Fruit fly (Drosophila melanogaster) whole organism, embryonic: ENCODE results near the gene tws.

Experiments used
- Antp ChIP-seq: fragments of 200-800 bp; sonication (Bioruptor generic); optimal IDR thresholded peaks from 3 replicates; lab custom pipeline; 2016; ENCODE audit warnings: missing biosample characterization, missing genetic modification characterization
- Bgb ChIP-seq: fragments of 200-800 bp; sonication (Bioruptor generic); IDR thresholded peaks from 2 replicates; pipeline ENCODE4 v1.3.6; 2022; ENCODE audit warnings: missing biosample characterization, missing genetic modification characterization; ENCODE audit not compliant: partially characterized antibody
- C15 ChIP-seq: fragments of 200-800 bp; sonication (Bioruptor generic); IDR thresholded peaks from 3 replicates; pipeline ENCODE4 v1.3.6; 2022; ENCODE audit warnings: missing biosample characterization, missing genetic modification characterization
- CG10147 ChIP-seq: fragments of 200-800 bp; sonication (Bioruptor generic); optimal IDR thresholded peaks from 2 replicates; lab custom pipeline; 2019; ENCODE audit warnings: missing biosample characterization, mild to moderate bottlenecking, missing genetic modification characterization, moderate library complexity
- CG10366 ChIP-seq: fragments of 200-800 bp; sonication (Bioruptor generic); IDR thresholded peaks from 2 replicates; pipeline ENCODE4 v1.3.6; 2022; ENCODE audit warnings: missing biosample characterization, missing genetic modification characterization
- CG10543 ChIP-seq: fragments of 200-800 bp; sonication (Bioruptor generic); optimal IDR thresholded peaks from 3 replicates; lab custom pipeline; 2017; ENCODE audit warnings: missing biosample characterization, mild to moderate bottlenecking, missing genetic modification characterization, moderate library complexity
- CG11085 ChIP-seq: fragments of 200-800 bp; sonication (Bioruptor generic); IDR thresholded peaks from 2 replicates; pipeline ENCODE4 v1.3.6; 2022; ENCODE audit warnings: missing biosample characterization, missing genetic modification characterization
- CG11456 ChIP-seq: fragments of 200-800 bp; sonication (Bioruptor generic); IDR thresholded peaks from 3 replicates; pipeline ENCODE4 v1.3.6; 2022; ENCODE audit warnings: missing biosample characterization, missing genetic modification characterization
- CG12155 ChIP-seq: fragments of 200-800 bp; sonication (Bioruptor generic); optimal IDR thresholded peaks from 3 replicates; lab custom pipeline; 2016; ENCODE audit warnings: missing biosample characterization, missing genetic modification characterization
- CG12236 ChIP-seq: fragments of 200-800 bp; sonication (Bioruptor generic); optimal IDR thresholded peaks from 2 replicates; lab custom pipeline; 2016; ENCODE audit warnings: missing biosample characterization, missing genetic modification characterization
- CG14965 ChIP-seq: fragments of 200-800 bp; sonication (Bioruptor generic); optimal IDR thresholded peaks from 2 replicates; lab custom pipeline; 2016; ENCODE audit warnings: missing biosample characterization, missing genetic modification characterization, borderline replicate concordance
- CG15696 ChIP-seq: fragments of 200-800 bp; sonication (Bioruptor generic); optimal IDR thresholded peaks from 2 replicates; lab custom pipeline; 2019; ENCODE audit warnings: missing biosample characterization, mild to moderate bottlenecking, missing genetic modification characterization, moderate library complexity
- CG17186 ChIP-seq: fragments of 200-800 bp; sonication (Bioruptor generic); optimal IDR thresholded peaks from 3 replicates; lab custom pipeline; 2017; ENCODE audit warnings: missing biosample characterization, missing genetic modification reagents, missing genetic modification characterization
- CG17361 ChIP-seq: fragments of 200-800 bp; sonication (Bioruptor generic); IDR thresholded peaks from 3 replicates; pipeline ENCODE4 v1.3.6; 2022; ENCODE audit warnings: missing biosample characterization, missing genetic modification characterization
- CG31441 ChIP-seq: fragments of 200-800 bp; sonication (Bioruptor generic); IDR thresholded peaks from 2 replicates; pipeline ENCODE4 v1.3.6; 2022; ENCODE audit warnings: missing biosample characterization, missing genetic modification characterization
- CG32772 ChIP-seq: fragments of 200-800 bp; sonication (Bioruptor generic); IDR thresholded peaks from 2 replicates; pipeline ENCODE4 v1.3.6; 2022; ENCODE audit warnings: missing biosample characterization, missing genetic modification characterization
- CG4617 ChIP-seq: fragments of 200-800 bp; sonication (Bioruptor generic); optimal IDR thresholded peaks from 3 replicates; lab custom pipeline; 2016; ENCODE audit warnings: missing biosample characterization, missing genetic modification characterization, borderline replicate concordance
- CG4730 ChIP-seq: fragments of 200-800 bp; sonication (Bioruptor generic); IDR thresholded peaks from 2 replicates; pipeline ENCODE4 v1.3.6; 2022; ENCODE audit warnings: missing biosample characterization, missing genetic modification characterization
- CG5245 ChIP-seq: fragments of 200-800 bp; sonication (Bioruptor generic); optimal IDR thresholded peaks from 3 replicates; lab custom pipeline; 2016; ENCODE audit warnings: missing biosample characterization, missing genetic modification characterization
- CG6813 ChIP-seq: fragments of 200-800 bp; sonication (Bioruptor generic); optimal IDR thresholded peaks from 2 replicates; lab custom pipeline; 2017; ENCODE audit warnings: missing biosample characterization, missing genetic modification characterization, mild to moderate bottlenecking, moderate library complexity, missing genetic modification reagents
- CG7786 ChIP-seq: fragments of 200-800 bp; sonication (Bioruptor generic); optimal IDR thresholded peaks from 2 replicates; lab custom pipeline; 2016; ENCODE audit warnings: missing biosample characterization, missing genetic modification characterization
- CG8388 ChIP-seq: fragments of 200-800 bp; sonication (Bioruptor generic); optimal IDR thresholded peaks from 2 replicates; lab custom pipeline; 2019; ENCODE audit warnings: missing biosample characterization, mild to moderate bottlenecking, missing genetic modification characterization, moderate library complexity
- CG9817 ChIP-seq: fragments of 200-800 bp; sonication (Bioruptor generic); optimal IDR thresholded peaks from 2 replicates; lab custom pipeline; 2018; ENCODE audit warnings: missing biosample characterization, mild to moderate bottlenecking, missing genetic modification characterization, moderate library complexity
- CrebB ChIP-seq: fragments of 200-800 bp; sonication (Bioruptor generic); optimal IDR thresholded peaks from 3 replicates; lab custom pipeline; 2018; ENCODE audit warnings: missing biosample characterization, mild to moderate bottlenecking, missing genetic modification characterization
- Dad ChIP-seq: fragments of 200-800 bp; sonication (Bioruptor generic); optimal IDR thresholded peaks from 3 replicates; lab custom pipeline; 2016; ENCODE audit warnings: missing biosample characterization, missing genetic modification characterization
- Eip74EF ChIP-seq, 2 experiments: fragments of 200-800 bp in 1 of 2; fragments of >200 bp in 1 of 2; sonication (Bioruptor generic) in 1 of 2; optimal IDR thresholded peaks; 2 replicates each; lab custom pipeline; 2017 to 2019; ENCODE audit warnings: missing biosample characterization in 2 of 2, missing genetic modification characterization in 2 of 2, mild to moderate bottlenecking in 1 of 2, moderate library complexity in 1 of 2
- Gsc ChIP-seq: fragments of 200-800 bp; sonication (Bioruptor generic); IDR thresholded peaks from 2 replicates; pipeline ENCODE4 v1.3.6; 2022; ENCODE audit warnings: missing biosample characterization, missing genetic modification characterization
- Max ChIP-seq: fragments of 200-800 bp; sonication (Bioruptor generic); optimal IDR thresholded peaks from 2 replicates; lab custom pipeline; 2016; ENCODE audit warnings: missing biosample characterization, mild to moderate bottlenecking, missing genetic modification characterization
- Mes4 ChIP-seq: fragments of 200-800 bp; sonication (Bioruptor generic); optimal IDR thresholded peaks from 2 replicates; lab custom pipeline; 2016; ENCODE audit warnings: missing biosample characterization, missing genetic modification characterization
- Ssrp ChIP-seq: fragments of 200-800 bp; sonication (Bioruptor generic); optimal IDR thresholded peaks from 2 replicates; lab custom pipeline; 2018; ENCODE audit warnings: missing biosample characterization, mild to moderate bottlenecking, missing genetic modification characterization, moderate library complexity
- ac ChIP-seq: fragments of 200-800 bp; sonication (Bioruptor generic); optimal IDR thresholded peaks from 3 replicates; lab custom pipeline; 2017; ENCODE audit warnings: missing biosample characterization, mild to moderate bottlenecking, missing genetic modification characterization
- cg ChIP-seq: fragments of 200-800 bp; sonication (Bioruptor generic); optimal IDR thresholded peaks from 3 replicates; lab custom pipeline; 2019; ENCODE audit warnings: missing biosample characterization, mild to moderate bottlenecking, missing genetic modification characterization, moderate library complexity
- crp ChIP-seq, 2 experiments: fragments of 200-800 bp; sonication (Bioruptor generic); optimal IDR thresholded peaks; 2 replicates in 1 of 2; 3 replicates in 1 of 2; lab custom pipeline; 2017; ENCODE audit warnings: missing biosample characterization in 2 of 2, missing genetic modification characterization in 2 of 2, mild to moderate bottlenecking in 1 of 2, moderate library complexity in 1 of 2
- dati ChIP-seq: fragments of 200-800 bp; sonication (Bioruptor generic); IDR thresholded peaks from 2 replicates; pipeline ENCODE4 v1.3.6; 2022; ENCODE audit warnings: missing biosample characterization, missing genetic modification characterization
- gcm2 ChIP-seq: fragments of 200-800 bp; sonication (Bioruptor generic); optimal IDR thresholded peaks from 2 replicates; lab custom pipeline; 2016; ENCODE audit warnings: missing biosample characterization, missing genetic modification characterization
- gro ChIP-seq: fragments of 200-800 bp; sonication (Bioruptor generic); optimal IDR thresholded peaks from 2 replicates; lab custom pipeline; 2016; ENCODE audit warnings: missing biosample characterization, missing genetic modification characterization
- h ChIP-seq: fragments of >200 bp; optimal IDR thresholded peaks from 2 replicates; lab custom pipeline; 2017
- kay ChIP-seq: fragments of 200-800 bp; sonication (Bioruptor generic); optimal IDR thresholded peaks from 2 replicates; lab custom pipeline; 2016; ENCODE audit warnings: missing biosample characterization, missing genetic modification characterization
- nmo ChIP-seq: fragments of 200-800 bp; sonication (Bioruptor generic); optimal IDR thresholded peaks from 2 replicates; lab custom pipeline; 2018; ENCODE audit warnings: missing biosample characterization, mild to moderate bottlenecking, missing genetic modification characterization, moderate library complexity
- pan ChIP-seq, 4 experiments: fragments of >200 bp in 3 of 4; fragments of 200-800 bp in 1 of 4; sonication (Bioruptor generic) in 1 of 4; optimal IDR thresholded peaks in 3 of 4; IDR thresholded peaks in 1 of 4; 2 replicates each; pipeline versions ENCODE4 v1.3.6 to Lab custom; 2017 to 2022; ENCODE audit warnings: missing biosample characterization in 2 of 4, missing genetic modification characterization in 2 of 4, mixed read lengths in 1 of 4
- peb ChIP-seq: fragments of 200-800 bp; sonication (Bioruptor generic); IDR thresholded peaks from 2 replicates; pipeline ENCODE4 v1.3.6; 2022; ENCODE audit warnings: missing biosample characterization, missing genetic modification characterization
- prd ChIP-seq, 3 experiments: fragments of >200 bp in 2 of 3; fragments of 200-800 bp in 1 of 3; sonication (Bioruptor generic) in 1 of 3; optimal IDR thresholded peaks in 2 of 3; IDR thresholded peaks in 1 of 3; 2 replicates in 2 of 3; 3 replicates in 1 of 3; pipeline versions ENCODE4 v1.3.6 to Lab custom; 2017 to 2022; ENCODE audit warnings: missing biosample characterization in 1 of 3, missing genetic modification characterization in 1 of 3
- schlank ChIP-seq: fragments of 200-800 bp; sonication (Bioruptor generic); optimal IDR thresholded peaks from 2 replicates; lab custom pipeline; 2018; ENCODE audit warnings: missing biosample characterization, mild to moderate bottlenecking, missing genetic modification characterization
- tap ChIP-seq: fragments of 200-800 bp; optimal IDR thresholded peaks from 3 replicates; lab custom pipeline; 2019; ENCODE audit warnings: missing biosample characterization, mild to moderate bottlenecking, missing genetic modification characterization, moderate library complexity
- unc-4 ChIP-seq: fragments of 200-800 bp; sonication (Bioruptor generic); IDR thresholded peaks from 2 replicates; pipeline ENCODE4 v1.3.6; 2022; ENCODE audit warnings: missing biosample characterization, missing genetic modification characterization; ENCODE audit not compliant: partially characterized antibody
- yki ChIP-seq: fragments of >200 bp; optimal IDR thresholded peaks from 3 replicates; lab custom pipeline; 2018
- zen2 ChIP-seq: fragments of 200-800 bp; sonication (Bioruptor generic); IDR thresholded peaks from 3 replicates; pipeline ENCODE4 v1.3.6; 2022; ENCODE audit warnings: missing biosample characterization, missing genetic modification characterization; ENCODE audit not compliant: partially characterized antibody

Gene tws

DNA sequence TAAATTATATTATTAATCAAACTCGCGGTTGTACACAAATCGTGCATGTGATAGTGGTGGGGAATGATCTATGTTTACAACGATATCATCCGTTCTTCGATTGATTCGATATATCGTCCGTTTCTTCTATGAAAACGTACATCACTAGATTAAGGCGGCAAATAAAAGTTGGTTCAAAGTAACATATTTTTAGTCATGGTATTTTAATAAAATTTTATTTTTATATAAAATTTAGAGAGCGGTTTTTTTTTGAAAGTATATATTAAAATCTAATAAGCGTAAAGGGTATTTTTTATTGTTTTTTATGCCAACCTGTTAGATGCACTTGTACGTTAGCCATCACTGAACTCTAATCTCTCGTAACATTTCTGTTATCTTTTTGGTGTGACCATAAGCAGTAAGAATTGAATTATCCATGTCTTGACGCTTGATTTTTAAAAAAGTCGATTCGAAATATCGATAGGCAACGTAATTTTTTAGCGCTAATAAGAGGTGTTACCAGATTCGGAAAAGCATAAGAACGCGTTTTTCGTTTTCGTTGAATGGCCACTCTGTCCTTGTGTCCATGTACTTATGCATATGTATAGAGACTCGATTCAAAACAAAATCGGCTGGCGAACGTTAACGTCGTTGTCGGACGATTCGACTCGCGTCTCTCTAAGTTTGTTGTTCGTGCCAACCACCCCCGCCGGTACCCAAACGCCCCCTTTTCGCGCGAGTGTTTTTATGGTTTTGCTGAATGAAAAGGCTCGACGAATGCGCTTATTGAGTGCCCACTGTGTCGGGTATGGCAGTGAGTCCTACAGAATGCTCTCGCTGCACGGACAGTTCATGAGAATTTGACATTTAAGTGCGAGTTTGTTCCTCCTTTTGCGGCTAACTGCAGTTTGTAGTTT, 4.8 kb upstream of the tws start, which contains the start of the genes TAF1B and Invadolysin (continued):
- TF ChIP-seq ac, result no peak
- peak; percentile 2 for TF ChIP-seq kay (GFP tag; lab: Kevin White, UChicago)
- TF ChIP-seq CG8388 (GFP tag; lab: Kevin White, UChicago), result no peak
- peak; percentile 32 for TF ChIP-seq CrebB (tag; lab: Kevin White, UChicago)
- TF ChIP-seq CG5245 (GFP tag; lab: Kevin White, UChicago), result peak; percentile 31
- TF ChIP-seq CG17361 (GFP tag; lab: Robert Waterston, UW), result peak; percentile 77; the same call in 2 of the 3 replicates
- no peak for TF ChIP-seq prd (optimal IDR thresholded peaks at IDR 0.05; lab: Kevin White, UChicago)
- TF ChIP-seq prd (GFP tag; IDR thresholded peaks at IDR 0.05; lab: Robert Waterston, UW), result peak; percentile 56; the same call in 2 of the 3 replicates
- no peak for TF ChIP-seq h
- peak; percentile 40 for TF ChIP-seq CG9817 (tag; lab: Kevin White, UChicago)
- TF ChIP-seq CG32772 (GFP tag; lab: Robert Waterston, UW), result peak; percentile 33; the same call in 1 of the 2 replicates
- no peak for TF ChIP-seq CG7786
- TF ChIP-seq CG31441, result peak; percentile 57; the same call in 1 of the 2 replicates
- TF ChIP-seq CG12236 (GFP tag; lab: Kevin White, UChicago), result no peak
- peak; percentile 40 for TF ChIP-seq CG4617 (GFP tag; lab: Kevin White, UChicago)
- peak; percentile 50 for TF ChIP-seq gro (GFP tag; lab: Kevin White, UChicago)
- TF ChIP-seq Mes4 (GFP tag; lab: Kevin White, UChicago), result peak; percentile 37
- peak; percentile 8 for TF ChIP-seq CG6813 (GFP tag; lab: Kevin White, UChicago)
- no peak for TF ChIP-seq gcm2 (GFP tag; lab: Kevin White, UChicago)
- peak; percentile 39 for TF ChIP-seq Max (GFP tag; lab: Kevin White, UChicago)
- TF ChIP-seq CG12155, result peak; percentile 57
- peak; percentile 51 for TF ChIP-seq CG10147
- no peak for TF ChIP-seq schlank (tag; lab: Kevin White, UChicago)
- TF ChIP-seq Dad, result peak; percentile 40
- TF ChIP-seq Ssrp, result peak; percentile 39
- no peak; the same call in 1 of the 3 replicates for TF ChIP-seq zen2 (GFP tag; lab: Robert Waterston, UW)
- no peak for TF ChIP-seq C15 (GFP tag; lab: Robert Waterston, UW)
- peak; percentile 95 for TF ChIP-seq unc-4 (GFP tag; lab: Robert Waterston, UW)
- peak; percentile 90 for TF ChIP-seq Bgb (GFP tag; lab: Robert Waterston, UW)
- TF ChIP-seq peb (GFP tag; lab: Robert Waterston, UW), result no peak
- TF ChIP-seq Gsc (GFP tag; lab: Robert Waterston, UW), result no peak
- TF ChIP-seq dati, result peak; percentile 51; the same call in 1 of the 2 replicates
- peak; percentile 41 for TF ChIP-seq CG15696 (tag; lab: Kevin White, UChicago)
- TF ChIP-seq Antp (GFP tag; lab: Kevin White, UChicago), result peak; percentile 52
- TF ChIP-seq CG11085 (GFP tag; lab: Robert Waterston, UW), result 0 out of 2 replicates have a peak, but pooled peaks have one; percentile 40
- TF ChIP-seq cg (GFP tag; lab: Kevin White, UChicago), result peak; percentile 85
- TF ChIP-seq CG11456 (GFP tag; lab: Robert Waterston, UW), result peak; percentile 69; the same call in 2 of the 3 replicates
- no peak for TF ChIP-seq CG4730 (GFP tag; lab: Robert Waterston, UW)
- TF ChIP-seq tap, result peak; percentile 28
- TF ChIP-seq crp (GFP tag; optimal IDR thresholded peaks at IDR 0.05; lab: Kevin White, UChicago), result peak in 1 of 2 experiments; percentile 6
- no peak for TF ChIP-seq yki (lab: Kevin White, UChicago)
- TF ChIP-seq CG10366 (GFP tag; lab: Robert Waterston, UW), result peak; percentile 60
- peak; percentile 59 for TF ChIP-seq CG10543 (GFP tag; lab: Kevin White, UChicago)
- no peak for TF ChIP-seq pan (optimal IDR thresholded peaks at IDR 0.05; lab: Kevin White, UChicago)
- peak in 1 of 2 experiments; percentile 55 for TF ChIP-seq pan (GFP tag; optimal IDR thresholded peaks at IDR 0.05 in 1 of 2, IDR thresholded peaks at IDR 0.05 in 1 of 2)
- TF ChIP-seq Eip74EF (GFP tag; optimal IDR thresholded peaks at IDR 0.05; lab: Kevin White, UChicago), result no peak
- peak; percentile 69 for TF ChIP-seq nmo (GFP tag; lab: Kevin White, UChicago)
- peak; percentile 38 for TF ChIP-seq CG17186 (GFP tag; lab: Kevin White, UChicago)
- TF ChIP-seq CG14965 (GFP tag; lab: Kevin White, UChicago), result no peak
